Worm (Caenorhabditis elegans): ENCODE data around the gene leo-1.

DNA sequence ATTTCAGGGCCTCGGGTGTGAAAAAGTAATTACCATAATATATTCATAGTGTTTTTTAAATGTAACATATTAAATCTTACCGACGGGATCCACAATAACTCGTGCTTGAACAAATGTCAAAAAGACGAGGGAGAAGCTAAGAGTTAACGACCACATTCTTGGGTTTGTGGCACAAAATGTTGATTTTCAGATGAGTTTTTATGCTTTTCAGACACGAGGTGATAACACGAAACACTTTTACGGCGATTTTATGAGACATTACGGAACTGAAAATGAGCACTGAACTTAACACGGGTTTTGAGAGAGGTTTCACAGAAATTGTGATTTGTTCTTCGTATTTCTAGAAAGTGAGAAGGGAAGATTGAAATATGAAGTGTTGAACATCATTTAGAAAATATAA is 22.6 kb downstream of the leo-1 start, which contains the start of gene B0035.13:
- TF ChIP-seq D2030.7 (GFP tag; IDR thresholded peaks at IDR 0.05) = no peak
- no peak for TF ChIP-seq snpc-4 (GFP tag; optimal IDR thresholded peaks at IDR 0.05)
- TF ChIP-seq snpc-4 (tag; optimal IDR thresholded peaks at IDR 0.05) = no peak
- no peak for TF ChIP-seq attf-3 (GFP tag; conservative IDR thresholded peaks at IDR 0.05)
- no peak for TF ChIP-seq pbrm-1 (GFP tag; IDR thresholded peaks at IDR 0.05)
- TF ChIP-seq Y79H2A.3 (GFP tag; conservative IDR thresholded peaks at IDR 0.05) = no peak
- no peak for TF ChIP-seq Y53F4B.3 (GFP tag; IDR thresholded peaks at IDR 0.05)
- no peak for TF ChIP-seq lag-1 (GFP tag; IDR thresholded peaks at IDR 0.05)
- no peak for TF ChIP-seq fkh-3 (tag; optimal IDR thresholded peaks at IDR 0.05)

Measured in whole organism, young adult.